Worm (Caenorhabditis elegans) whole organism, L3 larva: ENCODE results near the gene Y97E10AR.6.

Experiments
- nhr-11 ChIP-seq: fragments of 150-350 bp; optimal IDR thresholded peaks from 2 replicates; lab custom pipeline; 2014; ENCODE audit warnings: missing biosample characterization, missing genetic modification characterization
- nhr-28 ChIP-seq: fragments of 150-350 bp; optimal IDR thresholded peaks from 2 replicates; lab custom pipeline; 2014; ENCODE audit warnings: missing biosample characterization, missing genetic modification characterization
- pqm-1 ChIP-seq: fragments of 150-350 bp; optimal IDR thresholded peaks from 2 replicates; lab custom pipeline; 2017; ENCODE audit warnings: missing biosample characterization, missing genetic modification characterization, inconsistent platforms

- TF ChIP-seq pqm-1 (tag; lab: Kevin White, UChicago) = no peak
- no peak for TF ChIP-seq nhr-28 (tag; lab: Kevin White, UChicago)
- no peak for TF ChIP-seq nhr-11 (tag; lab: Kevin White, UChicago)
Observed at ce11 chrV:7994570-7994969, 19.2 kb downstream of the Y97E10AR.6 start, which contains the start of gene ceh-76.
